Fruit fly (Drosophila melanogaster): ENCODE results near the gene CG3847.

CG3847 gene

DNA sequence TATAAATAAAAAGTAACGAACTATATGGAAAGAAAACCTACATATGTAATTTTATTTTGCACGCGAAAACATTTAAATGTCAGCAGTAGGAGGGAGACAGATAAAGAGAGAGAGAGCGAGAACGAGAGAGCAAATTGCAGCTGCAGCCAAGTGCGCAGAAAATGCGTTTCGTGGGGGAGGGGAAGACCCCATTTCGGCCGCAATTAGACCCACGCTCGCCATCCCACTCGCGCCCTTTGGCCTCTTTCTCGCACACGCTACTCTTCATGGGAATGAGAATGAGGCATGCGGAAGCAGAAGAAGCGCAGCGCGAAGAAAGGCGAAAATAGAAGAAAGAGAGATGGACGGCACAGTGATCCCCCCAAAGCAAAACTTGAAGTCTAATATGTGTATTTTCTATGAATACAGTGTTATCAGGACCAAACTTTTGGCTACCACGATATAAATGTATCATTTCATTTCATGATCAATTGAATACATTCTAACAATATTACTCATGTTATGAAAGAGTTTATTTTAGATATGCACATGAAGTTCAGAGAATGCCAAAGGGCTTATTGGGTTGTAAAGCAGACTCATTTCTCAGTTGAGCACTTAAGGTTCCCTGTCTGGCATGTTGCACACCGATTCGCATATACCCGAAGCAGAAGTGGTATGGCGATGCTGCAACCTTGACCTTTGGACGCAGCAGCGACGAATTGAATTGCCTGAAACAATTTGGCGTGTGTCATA, 13.7 kb upstream of the CG3847 start (continued):
- peak; percentile 24; the same call in 1 of the 3 replicates for TF ChIP-seq CG17361 (GFP tag; IDR thresholded peaks at IDR 0.05)
- TF ChIP-seq lab (GFP tag; optimal IDR thresholded peaks at IDR 0.05) = peak; percentile 7
- TF ChIP-seq CG7786 (GFP tag; optimal IDR thresholded peaks at IDR 0.05) = no peak
- TF ChIP-seq CG1832 (GFP tag; optimal IDR thresholded peaks at IDR 0.05) = peak; percentile 17
- TF ChIP-seq CG8290 (GFP tag; optimal IDR thresholded peaks at IDR 0.05) = no peak
- TF ChIP-seq CG8290 (tag; optimal IDR thresholded peaks at IDR 0.05) = peak in 1 of 2 experiments; percentile 18
- TF ChIP-seq D19A (tag; optimal IDR thresholded peaks at IDR 0.05) = peak; percentile 6
- TF ChIP-seq grau (tag; optimal IDR thresholded peaks at IDR 0.05) = peak; percentile 53
- TF ChIP-seq CG2712 (tag; optimal IDR thresholded peaks at IDR 0.05) = peak; percentile 1
- peak; percentile 12 for TF ChIP-seq nom (GFP tag; optimal IDR thresholded peaks at IDR 0.05)
- no peak for TF ChIP-seq sna (GFP tag; IDR thresholded peaks at IDR 0.05; ENCODE audit: partially characterized antibody)
- 0 out of 2 replicates have a peak, but pooled peaks have one; percentile 34 for TF ChIP-seq Ptx1 (GFP tag; IDR thresholded peaks at IDR 0.05)
- TF ChIP-seq CG15269 (tag; optimal IDR thresholded peaks at IDR 0.05) = peak; percentile 12
- TF ChIP-seq CG11504 (tag; optimal IDR thresholded peaks at IDR 0.05) = peak; percentile 26

DNA sequence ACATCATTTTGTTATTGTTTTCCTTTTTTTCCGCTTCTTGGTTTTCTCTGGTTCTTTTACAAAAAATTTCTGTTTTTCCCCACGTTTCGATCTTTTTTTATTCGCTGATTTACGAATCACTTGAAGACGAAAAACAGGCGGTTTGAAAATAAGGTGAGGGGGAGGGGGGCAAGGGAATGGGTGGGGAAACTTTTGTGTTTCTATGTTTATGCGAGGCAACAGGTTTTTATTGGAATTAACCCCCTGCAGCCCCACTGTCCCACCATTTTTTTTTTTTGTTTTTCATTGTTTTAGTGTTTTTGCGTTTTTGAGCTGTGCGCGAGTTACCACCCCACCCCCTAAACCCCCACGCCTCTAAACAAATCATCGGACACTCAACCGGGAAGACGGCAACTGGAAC, 12.0 kb upstream of the CG3847 start:
- TF ChIP-seq chinmo (GFP tag; IDR thresholded peaks at IDR 0.05; ENCODE audit: partially characterized antibody) (peak; percentile 58; the same call in 1 of the 4 replicates), NFAT (GFP tag; IDR thresholded peaks at IDR 0.05) (0 out of 2 replicates have a peak, but pooled peaks have one; percentile 5), D19B (GFP tag; optimal IDR thresholded peaks at IDR 0.05) (no peak), crol (GFP tag; IDR thresholded peaks at IDR 0.05) (peak; percentile 64), Bteb2 (GFP tag; optimal IDR thresholded peaks at IDR 0.05) (no peak), Atf3 (GFP tag; optimal IDR thresholded peaks at IDR 0.05) (no peak), CG4820 (GFP tag; optimal IDR thresholded peaks at IDR 0.05) (no peak)

DNA sequence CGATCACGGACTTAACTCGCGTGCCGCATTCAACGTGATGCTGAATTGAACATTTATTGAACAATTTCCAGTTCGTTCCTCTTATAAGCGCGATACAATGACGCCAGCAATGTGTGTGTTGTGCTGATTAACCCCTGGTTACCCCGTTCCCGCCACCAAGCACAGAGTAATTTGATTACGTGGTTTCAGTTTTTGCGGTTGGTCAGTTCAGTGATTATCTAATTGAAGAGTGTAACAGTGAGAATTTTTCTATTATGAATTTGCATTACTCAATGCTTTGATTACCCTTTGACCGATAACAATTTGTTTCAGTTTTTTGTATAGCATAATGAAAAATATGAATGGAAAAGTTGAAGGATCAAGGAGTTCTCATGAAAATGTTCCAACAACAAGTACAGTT, 9.2 kb upstream of the CG3847 start, which contains the start of gene CG3842:
Gene CG3842 (plus strand): TSS at position 61 of the 400 bp plus-strand sequence.
- no peak for TF ChIP-seq CG10979 (tag; optimal IDR thresholded peaks at IDR 0.05)
- TF ChIP-seq Pdp1 (GFP tag; optimal IDR thresholded peaks at IDR 0.05) = peak in 1 of 2 experiments; percentile 58

dm6 chrX:6338738-6339614, 7.9 kb upstream of the CG3847 start:
- TF ChIP-seq CG32532 (GFP tag; IDR thresholded peaks at IDR 0.05) (peak; percentile 46; the same call in 1 of the 2 replicates), hth (optimal IDR thresholded peaks at IDR 0.05) (no peak), CG31224 (GFP tag; IDR thresholded peaks at IDR 0.05) (no peak), Bteb2 (GFP tag; optimal IDR thresholded peaks at IDR 0.05) (no peak), her (GFP tag; optimal IDR thresholded peaks at IDR 0.05) (no peak), Ets65A (GFP tag) (no peak), NC2α (GFP tag; optimal IDR thresholded peaks at IDR 0.05) (no peak), CG6813 (GFP tag; optimal IDR thresholded peaks at IDR 0.05) (no peak), ac (GFP tag; optimal IDR thresholded peaks at IDR 0.05) (no peak), CG4328 (GFP tag; optimal IDR thresholded peaks at IDR 0.05) (no peak), CG7556 (GFP tag; optimal IDR thresholded peaks at IDR 0.05) (peak; percentile 54), tll (GFP tag; optimal IDR thresholded peaks at IDR 0.05) (no peak), CG14667 (GFP tag; IDR thresholded peaks at IDR 0.05) (no peak), pb (GFP tag; optimal IDR thresholded peaks at IDR 0.05) (no peak), CG12299 (tag; optimal IDR thresholded peaks at IDR 0.05) (no peak), p53 (GFP tag; optimal IDR thresholded peaks at IDR 0.05) (no peak), bsh (GFP tag; optimal IDR thresholded peaks at IDR 0.05) (peak in 1 of 2 experiments; percentile 21), Oaz (GFP tag; IDR thresholded peaks at IDR 0.05) (no peak), nom (GFP tag; optimal IDR thresholded peaks at IDR 0.05) (peak; percentile 16), CG30403 (GFP tag; optimal IDR thresholded peaks at IDR 0.05) (peak; percentile 45), nau (GFP tag; optimal IDR thresholded peaks at IDR 0.05) (no peak), CG2120 (GFP tag; optimal IDR thresholded peaks at IDR 0.05) (peak; percentile 38)
